Worm (Caenorhabditis elegans): ENCODE measurements around the gene eff-1.

ce11 chrII:8370194-8370593, 23.7 kb downstream of the eff-1 start:
- no peak for TF ChIP-seq nhr-237 (tag; optimal IDR thresholded peaks at IDR 0.05)
- no peak for TF ChIP-seq lin-39 (tag; optimal IDR thresholded peaks at IDR 0.05)
- no peak for TF ChIP-seq swsn-7 (tag; optimal IDR thresholded peaks at IDR 0.05)
- no peak for TF ChIP-seq efl-3 (GFP tag; optimal IDR thresholded peaks at IDR 0.05)
- no peak for TF ChIP-seq nhr-28 (tag; optimal IDR thresholded peaks at IDR 0.05)
- TF ChIP-seq nhr-11 (tag; optimal IDR thresholded peaks at IDR 0.05): no peak

All from whole organism, L1 larva.